Fruit fly (Drosophila melanogaster): ENCODE measurements around the gene CG2961.

Gene CG2961

dm6 chrX:10206086-10206485 lies 26.8 kb downstream of the CG2961 start:
- TF ChIP-seq CG16779 (tag; optimal IDR thresholded peaks at IDR 0.05), result no peak
- TF ChIP-seq CG6854 (GFP tag; optimal IDR thresholded peaks at IDR 0.05), result no peak
- TF ChIP-seq Hr39 (GFP tag; optimal IDR thresholded peaks at IDR 0.05), result no peak
- no peak for TF ChIP-seq Ets21C (GFP tag; optimal IDR thresholded peaks at IDR 0.05)

dm6 chrX:10202595-10202994 lies 30.3 kb downstream of the CG2961 start:
- TF ChIP-seq net (GFP tag; optimal IDR thresholded peaks at IDR 0.05) (peak; percentile 37), CG11762 (GFP tag; optimal IDR thresholded peaks at IDR 0.05; ENCODE audit: insufficient read depth) (peak; percentile 9), CG3919 (GFP tag; optimal IDR thresholded peaks at IDR 0.05) (peak; percentile 55), Ets96B (tag; optimal IDR thresholded peaks at IDR 0.05) (peak; percentile 57), OdsH (GFP tag; optimal IDR thresholded peaks at IDR 0.05) (peak; percentile 52), achi (GFP tag; optimal IDR thresholded peaks at IDR 0.05) (peak; percentile 21), eg (GFP tag; IDR thresholded peaks at IDR 0.05) (0 out of 3 replicates have a peak, but pooled peaks have one; percentile 24), CG3032 (tag; optimal IDR thresholded peaks at IDR 0.05) (peak; percentile 23), CG15336 (GFP tag; IDR thresholded peaks at IDR 0.05) (peak; percentile 42; the same call in 1 of the 2 replicates), CG6808 (GFP tag; optimal IDR thresholded peaks at IDR 0.05) (peak; percentile 44), Ets21C (GFP tag; optimal IDR thresholded peaks at IDR 0.05) (no peak), CG10669 (GFP tag; optimal IDR thresholded peaks at IDR 0.05) (peak; percentile 51), esn (GFP tag; optimal IDR thresholded peaks at IDR 0.05) (peak; percentile 26), CG8319 (GFP tag; optimal IDR thresholded peaks at IDR 0.05) (no peak), Lpt (GFP tag; optimal IDR thresholded peaks at IDR 0.05) (peak; percentile 39), CG7368 (GFP tag; optimal IDR thresholded peaks at IDR 0.05) (peak; percentile 12), cyc (GFP tag; optimal IDR thresholded peaks at IDR 0.05) (peak; percentile 26), Eip75B (GFP tag; optimal IDR thresholded peaks at IDR 0.05) (peak; percentile 37), Sox14 (GFP tag; optimal IDR thresholded peaks at IDR 0.05) (peak; percentile 38), CG11902 (GFP tag; optimal IDR thresholded peaks at IDR 0.05) (no peak), CG6163 (GFP tag; IDR thresholded peaks at IDR 0.05) (no peak; the same call in 2 of the 3 replicates), Blimp-1 (GFP tag; optimal IDR thresholded peaks at IDR 0.05) (no peak), dac (GFP tag; optimal IDR thresholded peaks at IDR 0.05) (no peak), CG11294 (GFP tag; IDR thresholded peaks at IDR 0.05) (no peak), Met (GFP tag; optimal IDR thresholded peaks at IDR 0.05) (peak; percentile 10), pdm3 (GFP tag; optimal IDR thresholded peaks at IDR 0.05) (peak; percentile 46), Smox (GFP tag; optimal IDR thresholded peaks at IDR 0.05) (peak; percentile 4), CG1621 (tag; optimal IDR thresholded peaks at IDR 0.05) (peak; percentile 43), CG6792 (GFP tag; optimal IDR thresholded peaks at IDR 0.05) (peak; percentile 41), CG6276 (GFP tag; optimal IDR thresholded peaks at IDR 0.05) (peak; percentile 7), fd85E (GFP tag; optimal IDR thresholded peaks at IDR 0.05) (no peak), acj6 (GFP tag; optimal IDR thresholded peaks at IDR 0.05) (peak; percentile 48), vri (GFP tag; optimal IDR thresholded peaks at IDR 0.05) (no peak), ss (GFP tag; optimal IDR thresholded peaks at IDR 0.05) (peak; percentile 28 to 36), CG34406 (GFP tag; optimal IDR thresholded peaks at IDR 0.05) (peak; percentile 16), CG4318 (GFP tag; optimal IDR thresholded peaks at IDR 0.05) (peak; percentile 18), Eip93F (GFP tag; optimal IDR thresholded peaks at IDR 0.05) (no peak), CG16779 (tag; optimal IDR thresholded peaks at IDR 0.05) (no peak), spab (GFP tag; optimal IDR thresholded peaks at IDR 0.05) (peak; percentile 36), fd59A (GFP tag; optimal IDR thresholded peaks at IDR 0.05) (peak; percentile 40), Eip78C (GFP tag) (peak; percentile 79), lz (GFP tag; optimal IDR thresholded peaks at IDR 0.05) (peak; percentile 19), Gug (GFP tag; IDR thresholded peaks at IDR 0.05) (no peak), CG9139 (GFP tag; optimal IDR thresholded peaks at IDR 0.05) (no peak), CG10631 (GFP tag; optimal IDR thresholded peaks at IDR 0.05) (peak; percentile 56), dsx (GFP tag; optimal IDR thresholded peaks at IDR 0.05; ENCODE audit: poor library complexity, severe bottlenecking) (peak; percentile 36), CG8119 (GFP tag; IDR thresholded peaks at IDR 0.05) (peak; percentile 39; the same call in 1 of the 3 replicates), Hr4 (GFP tag; optimal IDR thresholded peaks at IDR 0.05) (peak; percentile 23)
